Worm (Caenorhabditis elegans): ENCODE data around the gene idh-2.

Gene idh-2

DNA sequence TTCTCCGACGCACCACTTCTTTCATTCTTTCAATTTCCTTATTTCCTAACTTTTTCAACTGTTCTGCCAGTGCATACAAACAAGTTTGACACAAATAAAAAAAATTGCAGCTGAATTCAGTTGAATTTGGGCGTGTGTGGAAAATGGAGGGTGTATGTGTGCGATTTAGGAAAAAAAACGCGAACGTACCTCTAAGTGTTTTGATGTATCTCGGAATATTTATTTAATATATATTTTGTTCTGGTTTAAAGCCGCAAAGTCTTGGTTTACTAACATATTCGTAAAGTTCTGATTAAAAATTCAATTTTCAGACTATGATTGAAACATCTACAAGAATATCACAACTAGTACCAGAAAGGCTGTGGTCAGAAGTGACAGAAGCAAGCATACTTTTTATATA is 30.3 kb upstream of the idh-2 start, which contains the start of gene gnrr-7:
Gene gnrr-7, plus strand, starts transcription at position 301 of the 400 bp plus-strand sequence.
- TF ChIP-seq T20F7.1 (GFP tag; optimal IDR thresholded peaks at IDR 0.05) (no peak), F49E8.2 (tag; optimal IDR thresholded peaks at IDR 0.05; ENCODE audit: borderline replicate concordance) (no peak), mdt-29 (GFP tag; IDR thresholded peaks at IDR 0.05) (no peak), ceh-32 (tag; optimal IDR thresholded peaks at IDR 0.05; ENCODE audit: poor library complexity) (no peak), skn-1 (tag; optimal IDR thresholded peaks at IDR 0.05) (no peak), pqm-1 (tag; optimal IDR thresholded peaks at IDR 0.05) (no peak), zag-1 (tag; optimal IDR thresholded peaks at IDR 0.05) (no peak), attf-4 (tag; optimal IDR thresholded peaks at IDR 0.05) (no peak), unc-130 (GFP tag; optimal IDR thresholded peaks at IDR 0.05) (no peak), fkh-10 (GFP tag; optimal IDR thresholded peaks at IDR 0.05) (no peak), madf-9 (GFP tag; conservative IDR thresholded peaks at IDR 0.05) (no peak), ceh-44 (GFP tag; IDR thresholded peaks at IDR 0.05) (no peak), snpc-1.2 (GFP tag; IDR thresholded peaks at IDR 0.05) (no peak), sdz-12 (GFP tag; optimal IDR thresholded peaks at IDR 0.05) (no peak), arid-1 (GFP tag; conservative IDR thresholded peaks at IDR 0.05) (no peak), php-3 (GFP tag; IDR thresholded peaks at IDR 0.05) (no peak), lin-39 (tag; optimal IDR thresholded peaks at IDR 0.05) (no peak)

DNA sequence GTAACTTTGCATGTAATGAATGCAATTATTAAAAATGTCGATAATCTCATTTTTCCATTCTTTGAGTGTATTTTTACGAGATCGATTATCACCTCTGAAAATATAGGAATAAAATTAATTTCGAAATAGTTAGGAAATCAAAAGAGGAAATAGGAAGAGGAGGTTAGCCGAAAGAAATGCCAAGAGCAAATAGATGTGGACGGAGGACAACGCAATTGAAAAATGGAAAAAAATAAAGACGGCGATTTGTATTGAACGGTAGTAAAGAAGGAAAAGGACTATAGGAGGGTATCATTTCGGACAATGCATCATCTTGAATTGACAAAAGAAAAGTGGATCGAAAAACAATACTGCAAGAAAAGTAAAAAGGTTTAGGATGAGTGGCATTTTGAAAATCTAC is 26.3 kb upstream of the idh-2 start, which contains the start of gene F13D2.1:
Gene F13D2.1, minus strand, starts transcription at position 101 of the 400 bp plus-strand sequence.
- TF ChIP-seq ZK337.2 (GFP tag; IDR thresholded peaks at IDR 0.05) (no peak), unc-62 (GFP tag; optimal IDR thresholded peaks at IDR 0.05 in 1 of 2) (peak in 1 of 2 experiments; percentile 5), unc-62 (tag; optimal IDR thresholded peaks at IDR 0.05) (no peak)

DNA sequence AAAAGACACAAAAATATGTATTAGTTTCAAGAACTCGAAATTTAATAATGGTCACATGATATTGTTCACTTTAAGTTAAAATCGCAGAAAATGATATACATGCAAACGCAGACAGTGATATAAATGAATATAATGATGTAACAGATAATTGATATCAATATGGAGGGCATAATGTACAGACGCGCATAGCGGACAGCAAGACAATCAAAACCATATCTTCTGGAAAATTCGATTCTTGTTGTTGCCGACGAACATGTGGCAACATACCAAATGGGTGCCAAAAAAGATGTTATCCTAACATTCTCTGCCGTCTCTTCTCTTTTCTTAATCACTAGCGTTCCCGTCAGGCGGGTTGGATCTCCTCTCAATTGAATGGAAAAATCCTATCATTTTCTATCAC is 25.4 kb upstream of the idh-2 start:
- TF ChIP-seq fos-1 (tag; optimal IDR thresholded peaks at IDR 0.05) (no peak), egl-43 (GFP tag; IDR thresholded peaks at IDR 0.05) (no peak), mxl-3 (GFP tag; optimal IDR thresholded peaks at IDR 0.05) (peak; percentile 63), hif-1 (tag; optimal IDR thresholded peaks at IDR 0.05) (no peak), F10B5.3 (tag; optimal IDR thresholded peaks at IDR 0.05) (no peak), hlh-30 (tag; optimal IDR thresholded peaks at IDR 0.05; ENCODE audit: insufficient read depth) (peak; percentile 46), unc-130 (GFP tag; optimal IDR thresholded peaks at IDR 0.05) (no peak), tag-97 (GFP tag; IDR thresholded peaks at IDR 0.05) (no peak), ZK337.2 (GFP tag; IDR thresholded peaks at IDR 0.05) (no peak), nhr-76 (tag; optimal IDR thresholded peaks at IDR 0.05) (no peak), vab-7 (GFP tag; IDR thresholded peaks at IDR 0.05) (no peak), dpl-1 (GFP tag; optimal IDR thresholded peaks at IDR 0.05) (no peak), mep-1 (tag; optimal IDR thresholded peaks at IDR 0.05) (no peak), attf-4 (tag; optimal IDR thresholded peaks at IDR 0.05) (no peak), F44E2.7 (GFP tag; IDR thresholded peaks at IDR 0.05) (no peak), lin-29 (GFP tag; IDR thresholded peaks at IDR 0.05) (no peak), T26A8.4 (GFP tag; IDR thresholded peaks at IDR 0.05) (no peak), daf-19 (GFP tag; conservative IDR thresholded peaks at IDR 0.05) (no peak), F49E8.2 (tag; optimal IDR thresholded peaks at IDR 0.05; ENCODE audit: borderline replicate concordance) (no peak), duxl-1 (tag; optimal IDR thresholded peaks at IDR 0.05; ENCODE audit: poor library complexity) (no peak), Y105C5A.15 (GFP tag; IDR thresholded peaks at IDR 0.05) (no peak), nhr-48 (tag; optimal IDR thresholded peaks at IDR 0.05) (peak; percentile 3), Y75B8A.6 (GFP tag; IDR thresholded peaks at IDR 0.05) (no peak), ama-1 (optimal IDR thresholded peaks at IDR 0.05) (no peak), D1046.2 (GFP tag; IDR thresholded peaks at IDR 0.05) (no peak), hmg-1.1 (GFP tag; IDR thresholded peaks at IDR 0.05) (no peak), rbr-2 (tag; optimal IDR thresholded peaks at IDR 0.05) (no peak), mdl-1 (tag; optimal IDR thresholded peaks at IDR 0.05) (peak in 1 of 2 experiments; percentile 45), unc-39 (tag; optimal IDR thresholded peaks at IDR 0.05) (no peak), ctbp-1 (GFP tag; IDR thresholded peaks at IDR 0.05) (no peak), lin-39 (tag; optimal IDR thresholded peaks at IDR 0.05) (no peak), dve-1 (tag; optimal IDR thresholded peaks at IDR 0.05; ENCODE audit: insufficient read depth) (no peak), fkh-10 (GFP tag; optimal IDR thresholded peaks at IDR 0.05) (no peak), nhr-28 (tag; optimal IDR thresholded peaks at IDR 0.05) (peak; percentile 24)

Measured in whole organism, L4 larva.